Worm (Caenorhabditis elegans): ENCODE data around the gene F59H6.15.

DNA sequence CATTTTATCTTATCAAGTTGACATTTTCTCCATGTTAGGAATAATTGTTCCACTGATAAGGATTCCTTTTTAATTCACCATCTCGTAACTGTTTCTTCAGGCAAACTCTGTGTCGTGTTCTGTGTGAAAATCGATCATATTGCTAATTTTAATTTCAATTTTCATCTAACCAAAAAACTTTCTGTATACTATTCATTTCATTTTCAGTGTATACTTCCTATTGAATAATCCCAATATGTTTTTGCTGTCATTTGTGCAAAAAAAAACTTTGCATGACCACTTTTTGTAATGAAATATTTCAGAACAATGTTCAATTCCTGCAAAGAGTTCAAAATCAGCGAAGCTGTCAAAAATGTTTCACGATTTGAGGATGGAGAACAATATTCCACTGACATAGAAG, 25.8 kb upstream of the F59H6.15 start, which contains the start of gene Y16E11A.4:
- TF ChIP-seq pqm-1 (tag; optimal IDR thresholded peaks at IDR 0.05) (no peak), ceh-48 (tag; optimal IDR thresholded peaks at IDR 0.05) (no peak), madf-2 (tag; optimal IDR thresholded peaks at IDR 0.05) (no peak), dve-1 (tag; optimal IDR thresholded peaks at IDR 0.05) (no peak), ceh-9 (tag; optimal IDR thresholded peaks at IDR 0.05) (no peak), ceh-2 (tag; optimal IDR thresholded peaks at IDR 0.05) (no peak), elt-2 (tag; optimal IDR thresholded peaks at IDR 0.05) (peak; percentile 52), pros-1 (tag; optimal IDR thresholded peaks at IDR 0.05) (no peak), hlh-30 (tag; optimal IDR thresholded peaks at IDR 0.05; ENCODE audit: insufficient read depth) (no peak), rnt-1 (tag; optimal IDR thresholded peaks at IDR 0.05) (no peak), fax-1 (tag; optimal IDR thresholded peaks at IDR 0.05) (no peak), elt-4 (tag; optimal IDR thresholded peaks at IDR 0.05) (no peak)

Measured in whole organism, late embryonic.